Worm (Caenorhabditis elegans): ENCODE measurements around the gene srz-69.
"Not testable (repeated sequence)": the region's sequence is repeated elsewhere in the genome, so short reads cannot be mapped to it uniquely, and the experiment has no call there.

DNA sequence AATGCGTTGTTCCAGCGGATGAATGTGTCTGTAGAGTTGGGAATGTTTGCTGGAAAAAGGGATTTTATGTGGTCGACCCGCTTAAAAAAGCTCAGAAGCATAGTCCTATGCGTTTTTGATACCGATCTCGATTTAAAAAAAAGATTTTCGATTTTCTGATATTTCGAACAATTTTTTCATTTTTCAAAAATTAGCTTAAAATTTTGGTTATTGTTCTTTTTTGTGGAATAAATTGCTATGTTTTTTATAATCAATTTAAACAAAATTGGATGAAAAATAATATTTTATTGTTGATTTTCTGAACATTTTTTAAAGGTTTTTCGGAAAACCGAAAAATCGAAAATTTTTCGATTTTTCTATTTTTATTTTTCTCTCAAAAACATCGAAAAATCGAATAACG, 43.6 kb downstream of the srz-69 start, which contains the start of gene C04C3.7:
- TF ChIP-seq him-1, W03F9.2 (tag; optimal IDR thresholded peaks at IDR 0.05): not testable (repeated sequence)

All from whole organism, L4/young adult.